Fruit fly (Drosophila melanogaster) Kc167 (cell line): ENCODE results near the gene Pink1.

Source experiments
- Myc ChIP-seq: fragments of >200 bp; optimal IDR thresholded peaks from 2 replicates; lab custom pipeline; 2017; ENCODE audit warnings: missing external identifiers
- ttk ChIP-seq: sonication (Bioruptor generic); optimal IDR thresholded peaks from 2 replicates; lab custom pipeline; 2017; ENCODE audit warnings: missing external identifiers

dm6 chrX:6646846-6647245 is 36.8 kb upstream of the Pink1 start:
- no peak for TF ChIP-seq Myc (lab: Kevin White, UChicago)
- TF ChIP-seq ttk (lab: Kevin White, UChicago), result no peak
